Worm (Caenorhabditis elegans) whole organism, L1 larva: ENCODE data around the gene Y45F10D.2.

Source experiments
- alr-1 ChIP-seq: fragments of 200-800 bp; sonication (Bioruptor generic); optimal IDR thresholded peaks from 2 replicates; lab custom pipeline; 2018; ENCODE audit warnings: borderline replicate concordance, mild to moderate bottlenecking, missing genetic modification characterization, missing compliant biosample characterization
- aly-2 ChIP-seq: fragments of 150-350 bp; optimal IDR thresholded peaks from 2 replicates; lab custom pipeline; 2014; ENCODE audit warnings: missing biosample characterization, missing genetic modification characterization
- ceh-63 ChIP-seq: fragments of 200-800 bp; sonication (Bioruptor generic); optimal IDR thresholded peaks from 2 replicates; lab custom pipeline; 2018; ENCODE audit warnings: mild to moderate bottlenecking, missing genetic modification characterization, missing compliant biosample characterization
- ceh-82 ChIP-seq, 3 experiments: fragments of 150-350 bp in 1 of 3; sonication (generic microtip) in 2 of 3; optimal IDR thresholded peaks; 2 replicates each; lab custom pipeline; 2014 to 2017; ENCODE audit warnings: missing biosample characterization in 3 of 3, missing genetic modification characterization in 3 of 3
- ceh-90 ChIP-seq: sonication (generic microtip); optimal IDR thresholded peaks from 2 replicates; lab custom pipeline; 2016; ENCODE audit warnings: missing genetic modification characterization, missing compliant biosample characterization
- efl-1 ChIP-seq, 4 experiments: fragments of 150-350 bp; optimal IDR thresholded peaks in 3 of 4; peaks in 1 of 4; 1 replicate in 1 of 4; 2 replicates in 3 of 4; lab custom pipeline; 2014; ENCODE audit warnings: missing biosample characterization in 2 of 4, missing genetic modification characterization in 2 of 4, missing genetic modification reagents in 2 of 4
- efl-3 ChIP-seq: fragments of 200-800 bp; sonication (Bioruptor generic); optimal IDR thresholded peaks from 2 replicates; lab custom pipeline; 2018; ENCODE audit warnings: mild to moderate bottlenecking, missing genetic modification characterization, missing compliant biosample characterization
- egl-27 ChIP-seq, 2 experiments: fragments of 150-350 bp in 1 of 2; sonication (generic microtip); optimal IDR thresholded peaks; 3 replicates each; lab custom pipeline; 2017 to 2018; ENCODE audit warnings: missing biosample characterization in 2 of 2, missing genetic modification characterization in 2 of 2, missing genetic modification reagents in 2 of 2
- elt-3 ChIP-seq, 6 experiments: fragments of 150-350 bp in 1 of 6; sonication (generic microtip); optimal IDR thresholded peaks; 2 replicates each; lab custom pipeline; 2017 to 2018; ENCODE audit warnings: missing biosample characterization in 6 of 6, missing genetic modification characterization in 6 of 6, inconsistent platforms in 1 of 6
- fkh-4 ChIP-seq: sonication (generic microtip); optimal IDR thresholded peaks from 2 replicates; lab custom pipeline; 2016; ENCODE audit warnings: missing compliant biosample characterization, missing genetic modification characterization, borderline replicate concordance
- isw-1 ChIP-seq: fragments of 200-800 bp; sonication (Bioruptor generic); IDR thresholded peaks from 2 replicates; pipeline ENCODE4 v1.3.6; 2022; ENCODE audit warnings: missing genetic modification characterization, missing compliant biosample characterization
- lin-13 ChIP-seq: fragments of 150-350 bp; optimal IDR thresholded peaks from 2 replicates; lab custom pipeline; 2014; ENCODE audit warnings: missing biosample characterization, missing genetic modification reagents, missing genetic modification characterization
- lin-14 ChIP-seq: fragments of 200-800 bp; sonication (Bioruptor generic); optimal IDR thresholded peaks from 2 replicates; lab custom pipeline; 2018; ENCODE audit warnings: mild to moderate bottlenecking, missing genetic modification characterization, moderate library complexity, missing compliant biosample characterization
- lin-15B ChIP-seq: fragments of 150-350 bp; sonication (generic microtip); optimal IDR thresholded peaks from 3 replicates; lab custom pipeline; 2014; ENCODE audit warnings: missing biosample characterization, missing genetic modification characterization
- mdl-1 ChIP-seq, 2 experiments: fragments of 150-350 bp; optimal IDR thresholded peaks; 2 replicates each; lab custom pipeline; 2014 to 2017; ENCODE audit warnings: missing biosample characterization in 2 of 2, missing genetic modification characterization in 2 of 2, inconsistent platforms in 1 of 2
- nhr-19 ChIP-seq: fragments of 200-800 bp; sonication (Bioruptor generic); conservative IDR thresholded peaks from 2 replicates; pipeline ENCODE4 v1.3.6; 2022; ENCODE audit warnings: missing genetic modification characterization, missing compliant biosample characterization
- nhr-28 ChIP-seq: fragments of 150-350 bp; optimal IDR thresholded peaks from 2 replicates; lab custom pipeline; 2014; ENCODE audit warnings: missing biosample characterization, missing genetic modification characterization
- nhr-71 ChIP-seq: sonication (generic microtip); optimal IDR thresholded peaks from 2 replicates; lab custom pipeline; 2016; ENCODE audit warnings: mild to moderate bottlenecking, missing genetic modification characterization, moderate library complexity, missing compliant biosample characterization
- nhr-76 ChIP-seq: sonication (generic microtip); optimal IDR thresholded peaks from 2 replicates; lab custom pipeline; 2017; ENCODE audit warnings: missing biosample characterization, missing genetic modification characterization
- nhr-77 ChIP-seq: fragments of 150-350 bp; optimal IDR thresholded peaks from 2 replicates; lab custom pipeline; 2014; ENCODE audit warnings: missing biosample characterization, missing genetic modification characterization
- nhr-84 ChIP-seq: sonication (generic microtip); optimal IDR thresholded peaks from 2 replicates; lab custom pipeline; 2017; ENCODE audit warnings: missing biosample characterization, missing genetic modification characterization
- nhr-85 ChIP-seq: sonication (generic microtip); peaks from one replicate; lab custom pipeline; 2016; ENCODE audit warnings: missing genetic modification characterization, inconsistent platforms, missing compliant biosample characterization
- pag-3 ChIP-seq: sonication (generic microtip); optimal IDR thresholded peaks from 2 replicates; lab custom pipeline; 2017; ENCODE audit warnings: missing genetic modification characterization, mild to moderate bottlenecking, missing compliant biosample characterization, antibody characterized with exemption, borderline replicate concordance; ENCODE audit not compliant: insufficient read depth
- pax-3 ChIP-seq: fragments of 200-800 bp; sonication (Bioruptor generic); optimal IDR thresholded peaks from 2 replicates; lab custom pipeline; 2018; ENCODE audit warnings: mild to moderate bottlenecking, missing genetic modification characterization, moderate library complexity, missing compliant biosample characterization
- sox-4 ChIP-seq: sonication (generic microtip); optimal IDR thresholded peaks from 2 replicates; lab custom pipeline; 2016; ENCODE audit warnings: missing genetic modification characterization, missing compliant biosample characterization
- tbx-2 ChIP-seq: sonication (generic microtip); optimal IDR thresholded peaks from 2 replicates; lab custom pipeline; 2016; ENCODE audit warnings: missing genetic modification characterization, missing compliant biosample characterization
- tlp-1 ChIP-seq: fragments of 150-350 bp; optimal IDR thresholded peaks from 2 replicates; lab custom pipeline; 2014; ENCODE audit warnings: missing biosample characterization, missing genetic modification characterization
- unc-130 ChIP-seq: fragments of 150-350 bp; optimal IDR thresholded peaks from 2 replicates; lab custom pipeline; 2017; ENCODE audit warnings: missing biosample characterization, missing genetic modification characterization, inconsistent platforms
- unc-30 ChIP-seq: sonication (generic microtip); optimal IDR thresholded peaks from 2 replicates; lab custom pipeline; 2017; ENCODE audit warnings: missing biosample characterization, missing genetic modification characterization
- unc-98 ChIP-seq: fragments of 200-800 bp; sonication (Bioruptor generic); IDR thresholded peaks from 2 replicates; pipeline ENCODE4 v1.3.6; 2022; ENCODE audit warnings: missing genetic modification characterization, missing compliant biosample characterization
- vab-15 ChIP-seq: sonication (generic microtip); optimal IDR thresholded peaks from 2 replicates; lab custom pipeline; 2017; ENCODE audit warnings: missing genotype, mild to moderate bottlenecking, missing genetic modification characterization, missing compliant biosample characterization
- ztf-11 ChIP-seq, 2 experiments: sonication (generic microtip); optimal IDR thresholded peaks; 2 replicates each; lab custom pipeline; 2016 to 2017; ENCODE audit warnings: missing genetic modification characterization in 2 of 2, missing biosample characterization in 1 of 2, missing compliant biosample characterization in 1 of 2

Gene Y45F10D.2

ce11 chrIV:13774578-13774977, at the start of gene Y45F10D.2:
TSS of gene Y45F10D.2 (minus strand) at chrIV:13774678.
- TF ChIP-seq efl-1 (optimal IDR thresholded peaks at IDR 0.05; lab: Kevin White, UChicago), result no peak
- peak in 1 of 2 experiments; percentile 57 for TF ChIP-seq efl-1 (GFP tag; optimal IDR thresholded peaks at IDR 0.05 in 1 of 2; lab: Kevin White, UChicago)
- TF ChIP-seq nhr-19 (GFP tag; lab: Robert Waterston, UW), result no peak

ce11 chrIV:13820862-13821261, 46.4 kb upstream of the Y45F10D.2 start, which contains the start of gene Y45F10D.15:
TSS of gene Y45F10D.15 (minus strand) at chrIV:13820962.
- TF ChIP-seq nhr-77 (tag; lab: Kevin White, UChicago), result no peak
- no peak for TF ChIP-seq nhr-84 (tag; lab: Kevin White, UChicago)
- no peak for TF ChIP-seq vab-15 (tag; lab: Kevin White, UChicago)
- TF ChIP-seq isw-1 (GFP tag; lab: Robert Waterston, UW), result no peak
- no peak for TF ChIP-seq sox-4
- no peak for TF ChIP-seq lin-13
- TF ChIP-seq nhr-28, result no peak
- no peak for TF ChIP-seq ceh-63 (GFP tag; lab: Kevin White, UChicago)
- TF ChIP-seq pax-3 (tag; lab: Kevin White, UChicago), result no peak
- TF ChIP-seq ceh-90 (tag; lab: Kevin White, UChicago), result no peak
- TF ChIP-seq, all 84 proteins: peak for 0

ce11 chrIV:13807724-13808123, 33.2 kb upstream of the Y45F10D.2 start, which contains the start of gene Y45F10D.14:
TSS of gene Y45F10D.14 (minus strand) at chrIV:13807824.
- TF ChIP-seq nhr-71 (tag; lab: Kevin White, UChicago) (no peak), vab-15 (tag; lab: Kevin White, UChicago) (no peak), unc-98 (no peak), unc-30 (tag; lab: Kevin White, UChicago) (no peak), ceh-90 (tag; lab: Kevin White, UChicago) (no peak), aly-2 (no peak), fkh-4 (no peak), alr-1 (tag; lab: Kevin White, UChicago) (no peak), unc-130 (tag; lab: Kevin White, UChicago) (no peak), mdl-1 (tag; optimal IDR thresholded peaks at IDR 0.05; lab: Kevin White, UChicago) (no peak), pag-3 (no peak), egl-27 (tag; optimal IDR thresholded peaks at IDR 0.05; lab: Kevin White, UChicago) (no peak), pax-3 (tag; lab: Kevin White, UChicago) (no peak), nhr-76 (no peak), efl-3 (GFP tag; lab: Kevin White, UChicago) (no peak)

ce11 chrIV:13797859-13798374, 23.4 kb upstream of the Y45F10D.2 start, which contains the start of gene Y45F10D.6:
TSS of gene Y45F10D.6 (minus strand) at chrIV:13797909.
- TF ChIP-seq ztf-11 (tag; optimal IDR thresholded peaks at IDR 0.05; lab: Kevin White, UChicago) (no peak), lin-14 (GFP tag; lab: Kevin White, UChicago) (no peak), efl-3 (GFP tag; lab: Kevin White, UChicago) (no peak), nhr-28 (no peak), tbx-2 (tag; lab: Kevin White, UChicago) (no peak), isw-1 (GFP tag; lab: Robert Waterston, UW) (no peak), aly-2 (no peak), nhr-85 (tag; lab: Kevin White, UChicago) (peak; percentile 68), lin-15B (tag; lab: Kevin White, UChicago) (no peak), ceh-82 (tag; optimal IDR thresholded peaks at IDR 0.05; lab: Kevin White, UChicago) (no peak), elt-3 (tag; optimal IDR thresholded peaks at IDR 0.05; lab: Kevin White, UChicago) (peak in 1 of 6 experiments; percentile 59), tlp-1 (tag; lab: Kevin White, UChicago) (no peak), efl-1 (optimal IDR thresholded peaks at IDR 0.05; lab: Kevin White, UChicago) (no peak), efl-1 (GFP tag; optimal IDR thresholded peaks at IDR 0.05 in 1 of 2; lab: Kevin White, UChicago) (peak in 1 of 2 experiments; percentile 46)
